Worm (Caenorhabditis elegans) whole organism, late embryonic: ENCODE data around the gene Y41G9A.6.

Experiments used
- C38D4.7 ChIP-seq: fragments of 200-800 bp; sonication (Bioruptor generic); optimal IDR thresholded peaks from 2 replicates; lab custom pipeline; 2018; ENCODE audit warnings: mild to moderate bottlenecking, missing genetic modification characterization, moderate library complexity, missing compliant biosample characterization
- K09A11.1 ChIP-seq: sonication (generic microtip); optimal IDR thresholded peaks from 2 replicates; lab custom pipeline; 2017; ENCODE audit warnings: antibody characterized with exemption, mild to moderate bottlenecking, missing genetic modification characterization, missing compliant biosample characterization; ENCODE audit not compliant: insufficient read depth
- ama-1 ChIP-seq: fragments of 150-350 bp; optimal IDR thresholded peaks from 2 replicates; lab custom pipeline; 2014
- ceh-14 ChIP-seq: sonication (generic microtip); optimal IDR thresholded peaks from 2 replicates; lab custom pipeline; 2016; ENCODE audit warnings: missing genotype, missing genetic modification characterization, missing compliant biosample characterization
- ceh-22 ChIP-seq: sonication (generic microtip); optimal IDR thresholded peaks from 2 replicates; lab custom pipeline; 2017; ENCODE audit warnings: missing biosample characterization, missing genetic modification characterization
- ceh-6 ChIP-seq: fragments of 200-800 bp; sonication (Bioruptor generic); optimal IDR thresholded peaks from 2 replicates; lab custom pipeline; 2018; ENCODE audit warnings: mild to moderate bottlenecking, missing genetic modification characterization, missing compliant biosample characterization
- che-1 ChIP-seq: sonication (generic microtip); optimal IDR thresholded peaks from 2 replicates; lab custom pipeline; 2016; ENCODE audit warnings: mild to moderate bottlenecking, missing genetic modification characterization, missing compliant biosample characterization
- fkh-10 ChIP-seq: fragments of 150-350 bp; optimal IDR thresholded peaks from 2 replicates; lab custom pipeline; 2014; ENCODE audit warnings: missing biosample characterization, missing genetic modification reagents, missing genetic modification characterization
- mec-3 ChIP-seq: sonication (generic microtip); optimal IDR thresholded peaks from 2 replicates; lab custom pipeline; 2016; ENCODE audit warnings: borderline replicate concordance, missing genetic modification characterization, missing compliant biosample characterization
- pax-1 ChIP-seq: fragments of 150-350 bp; optimal IDR thresholded peaks from 2 replicates; lab custom pipeline; 2014; ENCODE audit warnings: missing biosample characterization, missing genetic modification characterization
- pha-4 ChIP-seq: fragments of 150-350 bp; optimal IDR thresholded peaks from 2 replicates; lab custom pipeline; 2018; ENCODE audit warnings: missing biosample characterization, missing genetic modification reagents, missing genetic modification characterization
- pqm-1 ChIP-seq: sonication (generic microtip); optimal IDR thresholded peaks from 2 replicates; lab custom pipeline; 2016; ENCODE audit warnings: missing genetic modification characterization, missing compliant biosample characterization
- unc-86 ChIP-seq: sonication (generic microtip); optimal IDR thresholded peaks from 2 replicates; lab custom pipeline; 2016; ENCODE audit warnings: missing genetic modification characterization, missing compliant biosample characterization

DNA sequence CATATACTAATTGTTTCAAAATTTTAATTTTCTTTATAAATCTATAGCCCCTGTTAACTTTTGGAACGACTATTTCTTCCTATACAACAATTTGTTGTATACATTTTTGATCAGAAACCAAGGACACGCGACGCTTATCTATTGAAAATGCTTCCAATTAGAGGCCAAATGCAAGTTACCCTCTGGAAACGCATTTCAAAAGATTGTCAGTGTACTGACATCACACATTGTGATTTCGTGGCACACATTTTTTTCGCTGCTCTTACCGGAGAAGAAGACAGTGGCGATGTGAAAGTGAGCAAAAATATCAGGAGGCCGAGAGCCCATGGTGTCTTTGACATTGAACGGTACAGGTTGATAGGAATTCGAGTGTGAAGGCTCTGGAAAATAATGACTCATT, 41.9 kb upstream of the Y41G9A.6 start, which contains the start of gene cnnm-3:
- TF ChIP-seq fkh-10 (GFP tag; lab: Kevin White, UChicago) (no peak), pax-1 (tag; lab: Kevin White, UChicago) (no peak), ceh-6 (no peak), ceh-22 (tag; lab: Kevin White, UChicago) (no peak), C38D4.7 (no peak), ama-1 (lab: Kevin White, UChicago) (no peak), pha-4 (tag; lab: Kevin White, UChicago) (no peak), pqm-1 (tag; lab: Kevin White, UChicago) (no peak), ceh-14 (no peak), mec-3 (no peak), K09A11.1 (no peak), che-1 (no peak), unc-86 (tag; lab: Kevin White, UChicago) (no peak)
